Worm (Caenorhabditis elegans) whole organism, young adult: ENCODE measurements around the gene mdf-1.

Experiments used
- B0035.1 ChIP-seq: sonication (generic microtip); optimal IDR thresholded peaks from 2 replicates; lab custom pipeline; 2016; ENCODE audit warnings: missing genetic modification characterization, mild to moderate bottlenecking, missing compliant biosample characterization, missing genotype, missing genetic modification reagents
- B0261.1 ChIP-seq: sonication (generic microtip); optimal IDR thresholded peaks from 2 replicates; lab custom pipeline; 2016; ENCODE audit warnings: mild to moderate bottlenecking, missing genetic modification characterization, moderate library complexity, missing compliant biosample characterization
- C06A6.2 ChIP-seq: fragments of 200-800 bp; sonication (Bioruptor generic); conservative IDR thresholded peaks from 2 replicates; pipeline ENCODE4 v1.3.6; 2022; ENCODE audit warnings: missing genetic modification characterization, missing compliant biosample characterization
- C17E4.6 ChIP-seq: fragments of 200-800 bp; sonication (Bioruptor generic); IDR thresholded peaks from 2 replicates; pipeline ENCODE4 v1.3.6; 2022; ENCODE audit warnings: missing genetic modification reagents, missing genetic modification characterization, missing compliant biosample characterization
- D2030.7 ChIP-seq: fragments of 200-800 bp; sonication (Bioruptor generic); IDR thresholded peaks from 2 replicates; pipeline ENCODE4 v1.3.6; 2022; ENCODE audit warnings: missing genetic modification reagents, missing genetic modification characterization, missing compliant biosample characterization
- F22D6.2 ChIP-seq: sonication (generic microtip); optimal IDR thresholded peaks from 2 replicates; lab custom pipeline; 2016; ENCODE audit warnings: mild to moderate bottlenecking, missing genetic modification characterization, missing compliant biosample characterization
- F37B4.10 ChIP-seq: fragments of 200-800 bp; sonication (Bioruptor generic); IDR thresholded peaks from 2 replicates; pipeline ENCODE4 v1.3.6; 2022; ENCODE audit warnings: missing genetic modification characterization, missing compliant biosample characterization
- F55B11.4 ChIP-seq: sonication (generic microtip); optimal IDR thresholded peaks from 2 replicates; lab custom pipeline; 2016; ENCODE audit warnings: missing compliant biosample characterization, missing genetic modification characterization, borderline replicate concordance; ENCODE audit not compliant: insufficient read depth
- F57C9.4 ChIP-seq: sonication (generic microtip); optimal IDR thresholded peaks from 2 replicates; lab custom pipeline; 2017; ENCODE audit warnings: mild to moderate bottlenecking, missing genetic modification characterization, missing compliant biosample characterization
- Y53F4B.3 ChIP-seq: fragments of 200-800 bp; sonication (Bioruptor generic); IDR thresholded peaks from 2 replicates; pipeline ENCODE4 v1.3.6; 2022; ENCODE audit warnings: missing genetic modification reagents, missing genetic modification characterization, missing compliant biosample characterization
- Y56A3A.18 ChIP-seq: fragments of 200-800 bp; sonication (Bioruptor generic); IDR thresholded peaks from 2 replicates; pipeline ENCODE4 v1.3.6; 2022; ENCODE audit warnings: missing genetic modification reagents, missing genetic modification characterization, missing compliant biosample characterization
- Y95B8A.8 ChIP-seq: fragments of 200-800 bp; sonication (Bioruptor generic); IDR thresholded peaks from 2 replicates; pipeline ENCODE4 v1.3.6; 2022; ENCODE audit warnings: missing genetic modification reagents, missing genetic modification characterization, missing compliant biosample characterization
- akir-1 ChIP-seq: fragments of 200-800 bp; sonication (Bioruptor generic); optimal IDR thresholded peaks from 2 replicates; lab custom pipeline; 2018; ENCODE audit warnings: mild to moderate bottlenecking, missing genetic modification characterization, moderate library complexity, missing compliant biosample characterization
- ama-1 ChIP-seq, 3 experiments: fragments of 150-350 bp in 1 of 3; sonication (generic microtip) in 2 of 3; optimal IDR thresholded peaks; 2 replicates each; lab custom pipeline; 2014 to 2018; ENCODE audit warnings: missing biosample characterization in 2 of 3, missing genetic modification characterization in 2 of 3, missing genetic modification reagents in 2 of 3
- aptf-2 ChIP-seq: fragments of 200-800 bp; sonication (Bioruptor generic); conservative IDR thresholded peaks from 2 replicates; pipeline ENCODE4 v1.3.6; 2022; ENCODE audit warnings: missing genetic modification reagents, missing genetic modification characterization, missing compliant biosample characterization
- aptf-3 ChIP-seq: fragments of 200-800 bp; sonication (Bioruptor generic); IDR thresholded peaks from 2 replicates; pipeline ENCODE4 v1.3.6; 2022; ENCODE audit warnings: missing genetic modification characterization, missing compliant biosample characterization
- atf-7 ChIP-seq: sonication (generic microtip); optimal IDR thresholded peaks from 2 replicates; lab custom pipeline; 2017; ENCODE audit warnings: mild to moderate bottlenecking, missing genetic modification characterization, missing compliant biosample characterization
- attf-5 ChIP-seq: fragments of 200-800 bp; sonication (Bioruptor generic); optimal IDR thresholded peaks from 2 replicates; lab custom pipeline; 2018; ENCODE audit warnings: mild to moderate bottlenecking, missing genetic modification characterization, missing compliant biosample characterization
- ccch-3 ChIP-seq: fragments of 200-800 bp; sonication (Bioruptor generic); optimal IDR thresholded peaks from 2 replicates; lab custom pipeline; 2018; ENCODE audit warnings: mild to moderate bottlenecking, missing genetic modification characterization, missing compliant biosample characterization
- ceh-27 ChIP-seq: fragments of 200-800 bp; sonication (Bioruptor generic); optimal IDR thresholded peaks from 2 replicates; lab custom pipeline; 2018; ENCODE audit warnings: mild to moderate bottlenecking, missing genetic modification characterization, moderate library complexity, missing compliant biosample characterization
- ceh-79 ChIP-seq: sonication (generic microtip); optimal IDR thresholded peaks from 2 replicates; lab custom pipeline; 2017; ENCODE audit warnings: mild to moderate bottlenecking, missing genetic modification characterization, missing compliant biosample characterization
- die-1 ChIP-seq: sonication (generic microtip); optimal IDR thresholded peaks from 2 replicates; lab custom pipeline; 2016; ENCODE audit warnings: missing genotype, mild to moderate bottlenecking, missing genetic modification characterization, missing compliant biosample characterization
- dpff-1 ChIP-seq: sonication (generic microtip); optimal IDR thresholded peaks from 2 replicates; lab custom pipeline; 2017; ENCODE audit warnings: mild to moderate bottlenecking, missing genetic modification characterization, missing compliant biosample characterization
- ets-4 ChIP-seq: fragments of 200-800 bp; sonication (Bioruptor generic); optimal IDR thresholded peaks from 2 replicates; lab custom pipeline; 2018; ENCODE audit warnings: mild to moderate bottlenecking, missing genetic modification characterization, missing compliant biosample characterization
- gei-17 ChIP-seq: fragments of 200-800 bp; sonication (Bioruptor generic); optimal IDR thresholded peaks from 2 replicates; lab custom pipeline; 2018; ENCODE audit warnings: mild to moderate bottlenecking, missing genetic modification characterization, missing compliant biosample characterization
- hmg-1.2 ChIP-seq: fragments of 200-800 bp; sonication (Bioruptor generic); IDR thresholded peaks from 2 replicates; pipeline ENCODE4 v1.3.6; 2022; ENCODE audit warnings: missing genetic modification reagents, missing genetic modification characterization, missing compliant biosample characterization
- hmg-20 ChIP-seq: fragments of 200-800 bp; sonication (Bioruptor generic); IDR thresholded peaks from 2 replicates; pipeline ENCODE4 v1.3.6; 2022; ENCODE audit warnings: missing genetic modification reagents, missing genetic modification characterization, missing compliant biosample characterization
- hsf-1 ChIP-seq: fragments of 200-800 bp; sonication (Bioruptor generic); IDR thresholded peaks from 2 replicates; pipeline ENCODE4 v1.3.6; 2022; ENCODE audit warnings: missing genetic modification reagents, missing genetic modification characterization, missing compliant biosample characterization
- let-526 ChIP-seq: fragments of 200-800 bp; sonication (Bioruptor generic); IDR thresholded peaks from 2 replicates; pipeline ENCODE4 v1.3.6; 2022; ENCODE audit warnings: missing genetic modification reagents, missing genetic modification characterization, missing compliant biosample characterization
- lin-40 ChIP-seq: sonication (generic microtip); optimal IDR thresholded peaks from 2 replicates; lab custom pipeline; 2016; ENCODE audit warnings: missing genetic modification characterization, mild to moderate bottlenecking, missing compliant biosample characterization, missing genotype, missing genetic modification reagents
- madf-3 ChIP-seq: fragments of 200-800 bp; sonication (Bioruptor generic); IDR thresholded peaks from 2 replicates; pipeline ENCODE4 v1.3.6; 2022; ENCODE audit warnings: missing genetic modification reagents, missing genetic modification characterization, missing compliant biosample characterization
- madf-6 ChIP-seq: fragments of 200-800 bp; sonication (Bioruptor generic); IDR thresholded peaks from 2 replicates; pipeline ENCODE4 v1.3.6; 2022; ENCODE audit warnings: missing genetic modification reagents, missing genetic modification characterization, missing compliant biosample characterization
- nfya-1 ChIP-seq: sonication (generic microtip); optimal IDR thresholded peaks from 2 replicates; lab custom pipeline; 2017; ENCODE audit warnings: antibody characterized with exemption, missing compliant biosample characterization, missing genetic modification characterization, borderline replicate concordance; ENCODE audit not compliant: insufficient read depth
- nfya-2 ChIP-seq: fragments of 200-800 bp; sonication (Bioruptor generic); IDR thresholded peaks from 2 replicates; pipeline ENCODE4 v1.3.6; 2022; ENCODE audit warnings: missing genetic modification reagents, missing genetic modification characterization, missing compliant biosample characterization
- nhr-120 ChIP-seq: fragments of 200-800 bp; sonication (Bioruptor generic); IDR thresholded peaks from 2 replicates; pipeline ENCODE4 v1.3.6; 2022; ENCODE audit warnings: missing genetic modification characterization, missing compliant biosample characterization
- nhr-80 ChIP-seq: sonication (generic microtip); optimal IDR thresholded peaks from 2 replicates; lab custom pipeline; 2016; ENCODE audit warnings: missing genetic modification characterization, missing compliant biosample characterization
- nhr-90 ChIP-seq: sonication (generic microtip); optimal IDR thresholded peaks from 2 replicates; lab custom pipeline; 2016; ENCODE audit warnings: missing genotype, mild to moderate bottlenecking, missing genetic modification characterization, missing compliant biosample characterization
- pbrm-1 ChIP-seq: fragments of 200-800 bp; sonication (Bioruptor generic); IDR thresholded peaks from 2 replicates; pipeline ENCODE4 v1.3.6; 2022; ENCODE audit warnings: missing genetic modification reagents, missing genetic modification characterization, missing compliant biosample characterization
- repo-1 ChIP-seq: sonication (generic microtip); optimal IDR thresholded peaks from 2 replicates; lab custom pipeline; 2017; ENCODE audit warnings: mild to moderate bottlenecking, missing genetic modification characterization, missing compliant biosample characterization
- snpc-1.1 ChIP-seq: sonication (generic microtip); optimal IDR thresholded peaks from 2 replicates; lab custom pipeline; 2017; ENCODE audit warnings: missing genetic modification characterization, mild to moderate bottlenecking, missing compliant biosample characterization, antibody characterized with exemption, moderate library complexity, missing genotype, missing genetic modification reagents; ENCODE audit not compliant: insufficient read depth
- snpc-3.4 ChIP-seq: sonication (generic microtip); optimal IDR thresholded peaks from 2 replicates; lab custom pipeline; 2017; ENCODE audit warnings: missing genetic modification characterization, mild to moderate bottlenecking, missing compliant biosample characterization, antibody characterized with exemption, moderate library complexity, missing genotype, missing genetic modification reagents
- tbp1 ChIP-seq: fragments of 200-800 bp; sonication (Bioruptor generic); optimal IDR thresholded peaks from 2 replicates; lab custom pipeline; 2018; ENCODE audit warnings: mild to moderate bottlenecking, missing genetic modification characterization, missing compliant biosample characterization
- tbx-9 ChIP-seq: sonication (generic microtip); optimal IDR thresholded peaks from 2 replicates; lab custom pipeline; 2016; ENCODE audit warnings: borderline replicate concordance, missing genetic modification characterization, inconsistent platforms, missing compliant biosample characterization
- xnd-1 ChIP-seq: sonication (generic microtip); optimal IDR thresholded peaks from 2 replicates; lab custom pipeline; 2016; ENCODE audit warnings: missing genotype, missing genetic modification reagents, missing genetic modification characterization, missing compliant biosample characterization
- zim-3 ChIP-seq: sonication (generic microtip); optimal IDR thresholded peaks from 2 replicates; lab custom pipeline; 2017; ENCODE audit warnings: mild to moderate bottlenecking, missing genetic modification characterization, moderate library complexity, missing compliant biosample characterization
- ztf-18 ChIP-seq: sonication (generic microtip); optimal IDR thresholded peaks from 2 replicates; lab custom pipeline; 2016; ENCODE audit warnings: missing genotype, mild to moderate bottlenecking, missing genetic modification characterization, missing compliant biosample characterization
- ztf-26 ChIP-seq: sonication (generic microtip); optimal IDR thresholded peaks from 2 replicates; lab custom pipeline; 2017; ENCODE audit warnings: missing genetic modification characterization, missing compliant biosample characterization

mdf-1 gene

DNA sequence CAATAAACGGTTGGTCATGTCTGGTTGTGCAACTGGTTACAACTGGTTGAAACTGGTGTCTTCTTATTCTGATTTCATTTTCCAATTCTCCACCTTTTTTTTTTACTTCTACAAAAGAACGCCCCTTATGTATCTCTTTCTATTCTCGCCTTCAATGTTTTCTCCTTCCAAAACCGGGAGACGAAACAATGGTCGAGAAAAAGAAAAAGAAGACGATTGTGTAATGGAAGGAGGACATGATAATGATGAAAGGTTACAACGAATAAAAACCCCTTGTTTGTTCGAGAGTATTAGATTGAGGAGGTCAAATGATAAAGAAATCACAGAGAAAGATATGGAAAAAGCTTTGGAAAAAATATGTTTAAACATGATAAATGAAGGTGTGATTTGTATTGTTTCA, 25.2 kb downstream of the mdf-1 start, which contains the start of gene C50F4.8:
C50F4.8 (minus strand) TSS at position 28 of the 400 bp plus-strand sequence.
- TF ChIP-seq F57C9.4 (tag; lab: Kevin White, UChicago) (no peak), tbx-9 (tag; lab: Kevin White, UChicago) (no peak), zim-3 (tag; lab: Kevin White, UChicago) (no peak), ceh-79 (tag; lab: Kevin White, UChicago) (no peak), ama-1 (optimal IDR thresholded peaks at IDR 0.05; lab: Kevin White, UChicago) (no peak), ama-1 (GFP tag; optimal IDR thresholded peaks at IDR 0.05; lab: Kevin White, UChicago) (no peak), ceh-27 (GFP tag; lab: Kevin White, UChicago) (no peak), aptf-3 (GFP tag; lab: Robert Waterston, UW) (no peak), B0035.1 (tag; lab: Kevin White, UChicago) (no peak), snpc-1.1 (tag; lab: Kevin White, UChicago) (no peak), hsf-1 (GFP tag; lab: Robert Waterston, UW) (no peak), F55B11.4 (tag; lab: Kevin White, UChicago) (no peak), attf-5 (GFP tag; lab: Kevin White, UChicago) (no peak), C17E4.6 (GFP tag; lab: Robert Waterston, UW) (no peak), F37B4.10 (no peak), Y53F4B.3 (GFP tag; lab: Robert Waterston, UW) (no peak)

DNA sequence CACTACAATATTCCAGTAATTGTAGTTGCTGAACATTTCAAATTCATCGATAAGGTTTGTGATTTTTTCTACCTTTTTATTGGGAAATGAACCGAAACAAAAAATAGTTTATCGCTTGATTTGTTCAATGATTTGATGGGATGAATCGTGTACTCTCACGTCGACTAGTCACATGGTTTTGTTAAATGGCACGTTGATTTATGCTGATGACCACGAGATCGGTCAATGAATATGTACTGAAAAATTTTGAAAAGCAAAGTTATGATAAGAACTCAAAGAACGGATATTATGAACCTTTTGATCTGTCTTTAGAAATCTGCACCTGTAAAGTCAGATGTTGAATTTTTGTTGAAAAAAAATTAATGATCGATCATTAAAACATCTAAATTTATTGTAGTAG, 27.7 kb downstream of the mdf-1 start:
- TF ChIP-seq B0261.1 (tag; lab: Kevin White, UChicago) = no peak
- peak; percentile 15 for TF ChIP-seq nhr-80 (tag; lab: Kevin White, UChicago)
- no peak for TF ChIP-seq gei-17 (GFP tag; lab: Kevin White, UChicago)
- no peak for TF ChIP-seq C17E4.6 (GFP tag; lab: Robert Waterston, UW)
- no peak for TF ChIP-seq atf-7 (tag; lab: Kevin White, UChicago)
- TF ChIP-seq F55B11.4 (tag; lab: Kevin White, UChicago) = no peak
- TF ChIP-seq nhr-90 (tag; lab: Kevin White, UChicago) = no peak
- TF ChIP-seq ztf-18 (tag; lab: Kevin White, UChicago) = no peak
- TF ChIP-seq aptf-2 = no peak
- TF ChIP-seq die-1 (tag; lab: Kevin White, UChicago) = peak; percentile 1
- no peak for TF ChIP-seq nhr-120
- TF ChIP-seq D2030.7 (GFP tag; lab: Robert Waterston, UW) = no peak
- TF ChIP-seq ets-4 (GFP tag; lab: Kevin White, UChicago) = no peak
- 0 out of 2 replicates have a peak, but pooled peaks have one; percentile 33 for TF ChIP-seq Y56A3A.18 (GFP tag; lab: Robert Waterston, UW)
- TF ChIP-seq hmg-1.2 = no peak
- TF ChIP-seq pbrm-1 (GFP tag; lab: Robert Waterston, UW) = no peak
- TF ChIP-seq let-526 (GFP tag; lab: Robert Waterston, UW) = no peak
- no peak for TF ChIP-seq nfya-1 (tag; lab: Kevin White, UChicago)
- peak; percentile 82 for TF ChIP-seq F22D6.2 (tag; lab: Kevin White, UChicago)
- TF ChIP-seq dpff-1 (tag; lab: Kevin White, UChicago) = no peak
- TF ChIP-seq madf-3 (GFP tag; lab: Robert Waterston, UW) = no peak
- TF ChIP-seq tbp1 (GFP tag; lab: Kevin White, UChicago) = no peak
- no peak for TF ChIP-seq madf-6 (GFP tag; lab: Robert Waterston, UW)
- TF ChIP-seq snpc-3.4 = no peak
- TF ChIP-seq repo-1 (tag; lab: Kevin White, UChicago) = no peak
- no peak for TF ChIP-seq Y95B8A.8 (GFP tag; lab: Robert Waterston, UW)
- TF ChIP-seq lin-40 (tag; lab: Kevin White, UChicago) = peak; percentile 45
- TF ChIP-seq xnd-1 (tag; lab: Kevin White, UChicago) = no peak
- peak; percentile 43; the same call in 1 of the 2 replicates for TF ChIP-seq C06A6.2 (GFP tag; lab: Robert Waterston, UW)
- no peak for TF ChIP-seq akir-1 (GFP tag; lab: Kevin White, UChicago)
- peak; percentile 89 for TF ChIP-seq ztf-26 (tag; lab: Kevin White, UChicago)
- no peak for TF ChIP-seq nfya-2 (GFP tag; lab: Robert Waterston, UW)
- no peak for TF ChIP-seq tbx-9 (tag; lab: Kevin White, UChicago)
- no peak for TF ChIP-seq ccch-3
- no peak for TF ChIP-seq hmg-20 (GFP tag; lab: Robert Waterston, UW)
